Worm (Caenorhabditis elegans) whole organism, L2 larva: Measurements from ENCODE around the gene ZC412.10.

ENCODE experiments used
- C34F6.9 ChIP-seq: fragments of 150-350 bp; optimal IDR thresholded peaks from 2 replicates; lab custom pipeline; 2014; ENCODE audit warnings: missing biosample characterization, missing genetic modification characterization
- F13H6.1 ChIP-seq: sonication (generic microtip); optimal IDR thresholded peaks from 2 replicates; lab custom pipeline; 2016; ENCODE audit warnings: missing genetic modification characterization, missing compliant biosample characterization
- R02D3.7 ChIP-seq: fragments of 150-350 bp; optimal IDR thresholded peaks from 2 replicates; lab custom pipeline; 2014; ENCODE audit warnings: missing biosample characterization, missing genetic modification characterization
- Y55F3AM.14 ChIP-seq: fragments of 200-800 bp; sonication (Bioruptor generic); optimal IDR thresholded peaks from 2 replicates; lab custom pipeline; 2018; ENCODE audit warnings: mild to moderate bottlenecking, missing genetic modification characterization, missing compliant biosample characterization
- ZK546.5 ChIP-seq: sonication (generic microtip); optimal IDR thresholded peaks from 2 replicates; lab custom pipeline; 2017; ENCODE audit warnings: missing biosample characterization, missing genetic modification characterization
- alr-1 ChIP-seq: fragments of 150-350 bp; optimal IDR thresholded peaks from 2 replicates; lab custom pipeline; 2014; ENCODE audit warnings: missing biosample characterization, missing genetic modification characterization
- aly-2 ChIP-seq: fragments of 150-350 bp; optimal IDR thresholded peaks from 2 replicates; lab custom pipeline; 2014; ENCODE audit warnings: missing biosample characterization, missing genetic modification characterization
- ama-1 ChIP-seq: fragments of 150-350 bp; optimal IDR thresholded peaks from 2 replicates; lab custom pipeline; 2018; ENCODE audit warnings: inconsistent platforms
- blmp-1 ChIP-seq: sonication (generic microtip); optimal IDR thresholded peaks from 2 replicates; lab custom pipeline; 2017; ENCODE audit warnings: missing genetic modification characterization, mild to moderate bottlenecking, missing compliant biosample characterization, antibody characterized with exemption, moderate library complexity; ENCODE audit not compliant: insufficient read depth
- ceh-16 ChIP-seq: fragments of 150-350 bp; optimal IDR thresholded peaks from 2 replicates; lab custom pipeline; 2014; ENCODE audit warnings: missing biosample characterization, missing genetic modification characterization
- ceh-82 ChIP-seq: fragments of 150-350 bp; optimal IDR thresholded peaks from 2 replicates; lab custom pipeline; 2014; ENCODE audit warnings: missing biosample characterization, missing genetic modification characterization
- crh-2 ChIP-seq: sonication (generic microtip); optimal IDR thresholded peaks from 2 replicates; lab custom pipeline; 2017; ENCODE audit warnings: missing biosample characterization, missing genetic modification characterization
- dmd-4 ChIP-seq: sonication (generic microtip); optimal IDR thresholded peaks from 2 replicates; lab custom pipeline; 2017; ENCODE audit warnings: missing biosample characterization, missing genetic modification characterization
- egl-27 ChIP-seq: sonication (generic microtip); optimal IDR thresholded peaks from 3 replicates; lab custom pipeline; 2017; ENCODE audit warnings: missing biosample characterization, missing genetic modification reagents, missing genetic modification characterization
- elt-1 ChIP-seq: fragments of 150-350 bp; optimal IDR thresholded peaks from 2 replicates; lab custom pipeline; 2014; ENCODE audit warnings: missing biosample characterization, missing genetic modification characterization
- elt-3 ChIP-seq: sonication (generic microtip); optimal IDR thresholded peaks from 2 replicates; lab custom pipeline; 2017; ENCODE audit warnings: missing biosample characterization, missing genetic modification characterization
- fos-1 ChIP-seq: fragments of 150-350 bp; optimal IDR thresholded peaks from 2 replicates; lab custom pipeline; 2014; ENCODE audit warnings: missing biosample characterization, missing genetic modification characterization
- gmeb-1 ChIP-seq: fragments of 150-350 bp; optimal IDR thresholded peaks from 2 replicates; lab custom pipeline; 2014; ENCODE audit warnings: missing biosample characterization, missing genetic modification characterization
- lin-11 ChIP-seq: fragments of 150-350 bp; sonication (generic microtip); optimal IDR thresholded peaks from 2 replicates; lab custom pipeline; 2014; ENCODE audit warnings: missing biosample characterization, missing genetic modification characterization, inconsistent platforms, mixed read lengths
- lin-13 ChIP-seq: fragments of 150-350 bp; optimal IDR thresholded peaks from 2 replicates; lab custom pipeline; 2014; ENCODE audit warnings: missing biosample characterization, missing genetic modification reagents, missing genetic modification characterization
- lsy-2 ChIP-seq, 2 experiments: fragments of 150-350 bp in 1 of 2; sonication (generic microtip) in 1 of 2; optimal IDR thresholded peaks; 2 replicates each; lab custom pipeline; 2014 to 2017; ENCODE audit warnings: missing biosample characterization in 2 of 2, missing genetic modification characterization in 2 of 2
- mab-5 ChIP-seq: fragments of 150-350 bp; optimal IDR thresholded peaks from 2 replicates; lab custom pipeline; 2014; ENCODE audit warnings: missing biosample characterization, missing genetic modification characterization
- mbf-1 ChIP-seq: sonication (generic microtip); optimal IDR thresholded peaks from 2 replicates; lab custom pipeline; 2017; ENCODE audit warnings: missing biosample characterization, missing genetic modification characterization
- mdl-1 ChIP-seq, 2 experiments: fragments of 150-350 bp in 1 of 2; sonication (generic microtip) in 1 of 2; optimal IDR thresholded peaks; 2 replicates each; lab custom pipeline; 2017; ENCODE audit warnings: missing biosample characterization in 2 of 2, missing genetic modification characterization in 2 of 2
- nhr-10 ChIP-seq: sonication (generic microtip); optimal IDR thresholded peaks from 2 replicates; lab custom pipeline; 2017; ENCODE audit warnings: missing biosample characterization, missing genetic modification characterization
- nhr-11 ChIP-seq: fragments of 150-350 bp; optimal IDR thresholded peaks from 2 replicates; lab custom pipeline; 2014; ENCODE audit warnings: missing biosample characterization, missing genetic modification characterization
- nhr-12 ChIP-seq: fragments of 150-350 bp; optimal IDR thresholded peaks from 2 replicates; lab custom pipeline; 2014; ENCODE audit warnings: missing biosample characterization, missing genetic modification characterization
- nhr-129 ChIP-seq: fragments of 150-350 bp; optimal IDR thresholded peaks from 2 replicates; lab custom pipeline; 2014; ENCODE audit warnings: missing biosample characterization, missing genetic modification characterization
- nhr-21 ChIP-seq: fragments of 150-350 bp; optimal IDR thresholded peaks from 2 replicates; lab custom pipeline; 2014; ENCODE audit warnings: missing biosample characterization, missing genetic modification characterization
- nhr-23 ChIP-seq: fragments of 150-350 bp; optimal IDR thresholded peaks from 2 replicates; lab custom pipeline; 2014; ENCODE audit warnings: missing biosample characterization, missing genetic modification reagents, missing genetic modification characterization
- nhr-237 ChIP-seq: fragments of 150-350 bp; optimal IDR thresholded peaks from 2 replicates; lab custom pipeline; 2014; ENCODE audit warnings: missing biosample characterization, missing genetic modification characterization
- nhr-25 ChIP-seq: fragments of 150-350 bp; sonication (generic microtip); optimal IDR thresholded peaks from 3 replicates; lab custom pipeline; 2014; ENCODE audit warnings: missing biosample characterization, missing genetic modification characterization
- nhr-77 ChIP-seq: fragments of 150-350 bp; optimal IDR thresholded peaks from 2 replicates; lab custom pipeline; 2014; ENCODE audit warnings: missing biosample characterization, missing genetic modification characterization
- peb-1 ChIP-seq: fragments of 150-350 bp; optimal IDR thresholded peaks from 2 replicates; lab custom pipeline; 2014; ENCODE audit warnings: missing biosample characterization, missing genetic modification characterization
- sem-4 ChIP-seq: fragments of 150-350 bp; optimal IDR thresholded peaks from 2 replicates; lab custom pipeline; 2014; ENCODE audit warnings: missing biosample characterization, missing genetic modification reagents, missing genetic modification characterization
- skn-1 ChIP-seq: sonication (generic microtip); optimal IDR thresholded peaks from 2 replicates; lab custom pipeline; 2017; ENCODE audit warnings: missing biosample characterization, missing genetic modification characterization
- sma-3 ChIP-seq: sonication (generic microtip); optimal IDR thresholded peaks from 2 replicates; lab custom pipeline; 2016; ENCODE audit warnings: missing genetic modification reagents, missing genetic modification characterization, missing compliant biosample characterization
- sma-9 ChIP-seq, 2 experiments: fragments of 150-350 bp in 1 of 2; sonication (generic microtip) in 1 of 2; optimal IDR thresholded peaks; 2 replicates each; lab custom pipeline; 2014 to 2016; ENCODE audit warnings: missing genetic modification characterization in 2 of 2, mild to moderate bottlenecking in 1 of 2, missing biosample characterization in 1 of 2, missing compliant biosample characterization in 1 of 2, missing genetic modification reagents in 1 of 2, moderate library complexity in 1 of 2
- snpc-4 ChIP-seq: fragments of 150-350 bp; optimal IDR thresholded peaks from 2 replicates; lab custom pipeline; 2014; ENCODE audit warnings: missing biosample characterization, missing genetic modification characterization
- unc-39 ChIP-seq: fragments of 150-350 bp; optimal IDR thresholded peaks from 2 replicates; lab custom pipeline; 2014; ENCODE audit warnings: missing biosample characterization, missing genetic modification characterization
- unc-55 ChIP-seq: fragments of 150-350 bp; sonication (generic microtip); optimal IDR thresholded peaks from 3 replicates; lab custom pipeline; 2014; ENCODE audit warnings: missing biosample characterization, missing genetic modification reagents, missing genetic modification characterization
- unc-62 ChIP-seq: fragments of 150-350 bp; optimal IDR thresholded peaks from 2 replicates; lab custom pipeline; 2014; ENCODE audit warnings: missing biosample characterization, missing genetic modification reagents, missing genetic modification characterization
- zag-1 ChIP-seq: fragments of 150-350 bp; optimal IDR thresholded peaks from 2 replicates; lab custom pipeline; 2014; ENCODE audit warnings: missing biosample characterization, missing genetic modification characterization
- ztf-1 ChIP-seq: fragments of 200-800 bp; sonication (Bioruptor generic); conservative IDR thresholded peaks from 2 replicates; pipeline ENCODE4 v1.3.6; 2022; ENCODE audit warnings: missing genetic modification characterization, missing compliant biosample characterization
- ztf-11 ChIP-seq: sonication (generic microtip); optimal IDR thresholded peaks from 2 replicates; lab custom pipeline; 2017; ENCODE audit warnings: missing biosample characterization, missing genetic modification characterization
- ztf-4 ChIP-seq: fragments of 150-350 bp; optimal IDR thresholded peaks from 2 replicates; lab custom pipeline; 2014; ENCODE audit warnings: missing biosample characterization, missing genetic modification characterization

ZC412.10 gene

ce11 chrV:14855626-14856025 lies 21.0 kb downstream of the ZC412.10 start:
- no peak for TF ChIP-seq zag-1
- no peak for TF ChIP-seq ztf-11
- TF ChIP-seq mdl-1 (tag; optimal IDR thresholded peaks at IDR 0.05; lab: Kevin White, UChicago), result no peak
- no peak for TF ChIP-seq blmp-1 (tag; lab: Kevin White, UChicago)
- no peak for TF ChIP-seq ztf-1 (GFP tag; lab: Robert Waterston, UW)
- TF ChIP-seq sma-9 (GFP tag; optimal IDR thresholded peaks at IDR 0.05; lab: Kevin White, UChicago), result peak; percentile 23
- TF ChIP-seq sma-9 (tag; optimal IDR thresholded peaks at IDR 0.05; lab: Kevin White, UChicago), result no peak
- no peak for TF ChIP-seq lin-13 (GFP tag; lab: Kevin White, UChicago)
- TF ChIP-seq unc-39 (tag; lab: Kevin White, UChicago), result no peak
- peak; percentile 21 for TF ChIP-seq lin-11
- TF ChIP-seq sem-4 (tag; lab: Kevin White, UChicago), result no peak
- TF ChIP-seq nhr-11 (tag; lab: Kevin White, UChicago), result no peak
- no peak for TF ChIP-seq R02D3.7 (tag; lab: Kevin White, UChicago)
- no peak for TF ChIP-seq nhr-25 (tag; lab: Kevin White, UChicago)
- TF ChIP-seq mbf-1 (tag; lab: Kevin White, UChicago), result no peak
- TF ChIP-seq nhr-12, result no peak
- no peak for TF ChIP-seq lsy-2 (tag; optimal IDR thresholded peaks at IDR 0.05; lab: Kevin White, UChicago)
- TF ChIP-seq ztf-4 (tag; lab: Kevin White, UChicago), result no peak
- TF ChIP-seq nhr-21 (tag; lab: Kevin White, UChicago), result no peak
- no peak for TF ChIP-seq ceh-82 (tag; lab: Kevin White, UChicago)
- TF ChIP-seq nhr-23 (tag; lab: Kevin White, UChicago), result no peak
- no peak for TF ChIP-seq unc-62 (GFP tag; lab: Kevin White, UChicago)
- TF ChIP-seq egl-27, result no peak
- TF ChIP-seq aly-2 (tag; lab: Kevin White, UChicago), result no peak
- TF ChIP-seq crh-2, result no peak
- no peak for TF ChIP-seq peb-1 (tag; lab: Kevin White, UChicago)
- no peak for TF ChIP-seq elt-1 (tag; lab: Kevin White, UChicago)
- no peak for TF ChIP-seq mab-5 (tag; lab: Kevin White, UChicago)
- no peak for TF ChIP-seq alr-1
- peak; percentile 31 for TF ChIP-seq nhr-129 (tag; lab: Kevin White, UChicago)
- no peak for TF ChIP-seq nhr-10 (tag; lab: Kevin White, UChicago)
- TF ChIP-seq ceh-16 (tag; lab: Kevin White, UChicago), result no peak
- no peak for TF ChIP-seq nhr-77
- no peak for TF ChIP-seq Y55F3AM.14 (GFP tag; lab: Kevin White, UChicago)
- TF ChIP-seq sma-3 (GFP tag; lab: Kevin White, UChicago), result no peak
- no peak for TF ChIP-seq fos-1 (tag; lab: Kevin White, UChicago)
- no peak for TF ChIP-seq skn-1 (tag; lab: Kevin White, UChicago)
- no peak for TF ChIP-seq nhr-237
- TF ChIP-seq unc-55, result peak; percentile 17
- TF ChIP-seq dmd-4 (tag; lab: Kevin White, UChicago), result no peak
- TF ChIP-seq F13H6.1 (tag; lab: Kevin White, UChicago), result no peak
- peak; percentile 37 for TF ChIP-seq gmeb-1 (tag; lab: Kevin White, UChicago)
- no peak for TF ChIP-seq C34F6.9 (tag; lab: Kevin White, UChicago)
- TF ChIP-seq ama-1 (lab: Kevin White, UChicago), result no peak
- TF ChIP-seq ZK546.5 (tag; lab: Kevin White, UChicago), result no peak
- TF ChIP-seq elt-3 (tag; lab: Kevin White, UChicago), result no peak
- peak; percentile 58 for TF ChIP-seq snpc-4

- TF ChIP-seq sma-9 (GFP tag; optimal IDR thresholded peaks at IDR 0.05; lab: Kevin White, UChicago) (no peak), sma-9 (tag; optimal IDR thresholded peaks at IDR 0.05; lab: Kevin White, UChicago) (no peak), zag-1 (no peak), sma-3 (GFP tag; lab: Kevin White, UChicago) (no peak), nhr-11 (tag; lab: Kevin White, UChicago) (no peak), C34F6.9 (tag; lab: Kevin White, UChicago) (no peak), unc-62 (GFP tag; lab: Kevin White, UChicago) (no peak), gmeb-1 (tag; lab: Kevin White, UChicago) (no peak), skn-1 (tag; lab: Kevin White, UChicago) (no peak), elt-3 (tag; lab: Kevin White, UChicago) (no peak), ztf-11 (no peak), ztf-4 (tag; lab: Kevin White, UChicago) (no peak), unc-55 (no peak), ceh-82 (tag; lab: Kevin White, UChicago) (no peak), mab-5 (tag; lab: Kevin White, UChicago) (no peak), nhr-10 (tag; lab: Kevin White, UChicago) (no peak)
These were observed 22.4 kb downstream of the ZC412.10 start for ce11 chrV:14854261-14854660.
